Fruit fly (Drosophila melanogaster) whole organism, embryonic: ENCODE measurements around the gene CROT.

Source experiments
- CG10209 ChIP-seq: fragments of 200-800 bp; sonication (Bioruptor generic); optimal IDR thresholded peaks from 3 replicates; lab custom pipeline; 2017; ENCODE audit warnings: missing biosample characterization, mild to moderate bottlenecking, missing genetic modification characterization, missing genetic modification reagents
- CG11093 ChIP-seq: fragments of 200-800 bp; sonication (Bioruptor generic); IDR thresholded peaks from 3 replicates; pipeline ENCODE4 v1.3.6; 2022; ENCODE audit warnings: missing biosample characterization, missing genetic modification characterization
- CG11398 ChIP-seq: fragments of 200-800 bp; sonication (Bioruptor generic); optimal IDR thresholded peaks from 2 replicates; lab custom pipeline; 2016; ENCODE audit warnings: missing biosample characterization, missing genetic modification characterization
- CG12104 ChIP-seq: fragments of 200-800 bp; sonication (Bioruptor generic); optimal IDR thresholded peaks from 3 replicates; lab custom pipeline; 2016; ENCODE audit warnings: missing biosample characterization, missing genetic modification characterization
- CG14667 ChIP-seq: fragments of 200-800 bp; sonication (Bioruptor generic); IDR thresholded peaks from 2 replicates; pipeline ENCODE4 v1.3.6; 2022; ENCODE audit warnings: missing biosample characterization, missing genetic modification characterization
- CG17385 ChIP-seq: fragments of 200-800 bp; sonication (Bioruptor generic); optimal IDR thresholded peaks from 3 replicates; lab custom pipeline; 2018; ENCODE audit warnings: missing biosample characterization, mild to moderate bottlenecking, missing genetic modification characterization
- CG18011 ChIP-seq: fragments of 200-800 bp; sonication (Bioruptor generic); optimal IDR thresholded peaks from 2 replicates; lab custom pipeline; 2017; ENCODE audit warnings: missing biosample characterization, missing genetic modification characterization, mild to moderate bottlenecking, moderate library complexity, missing genotype
- CG18619 ChIP-seq: fragments of 200-800 bp; sonication (Bioruptor generic); optimal IDR thresholded peaks from 3 replicates; lab custom pipeline; 2017; ENCODE audit warnings: missing biosample characterization, mild to moderate bottlenecking, missing genetic modification characterization
- CG2712 ChIP-seq: fragments of 200-800 bp; optimal IDR thresholded peaks from 3 replicates; lab custom pipeline; 2019; ENCODE audit warnings: missing biosample characterization, mild to moderate bottlenecking, missing genetic modification characterization, moderate library complexity
- CG30020 ChIP-seq: fragments of 200-800 bp; optimal IDR thresholded peaks from 2 replicates; lab custom pipeline; 2019; ENCODE audit warnings: missing biosample characterization, mild to moderate bottlenecking, missing genetic modification characterization, moderate library complexity
- CG31441 ChIP-seq: fragments of 200-800 bp; sonication (Bioruptor generic); IDR thresholded peaks from 2 replicates; pipeline ENCODE4 v1.3.6; 2022; ENCODE audit warnings: missing biosample characterization, missing genetic modification characterization
- CG5953 ChIP-seq: fragments of 200-800 bp; sonication (Bioruptor generic); IDR thresholded peaks from 2 replicates; pipeline ENCODE4 v1.3.6; 2022; ENCODE audit warnings: missing biosample characterization, missing genetic modification characterization
- CG6254 ChIP-seq: fragments of 200-800 bp; sonication (Bioruptor generic); optimal IDR thresholded peaks from 3 replicates; lab custom pipeline; 2017; ENCODE audit warnings: mild to moderate bottlenecking, missing biosample characterization, missing genetic modification reagents, missing genetic modification characterization
- CG7357 ChIP-seq: fragments of 200-800 bp; sonication (Bioruptor generic); IDR thresholded peaks from 3 replicates; pipeline ENCODE4 v1.3.6; 2022; ENCODE audit warnings: missing biosample characterization, missing genetic modification characterization
- CG9932 ChIP-seq: fragments of 200-800 bp; sonication (Bioruptor generic); IDR thresholded peaks from 2 replicates; pipeline ENCODE4 v1.3.6; 2022; ENCODE audit warnings: missing biosample characterization, missing genetic modification characterization
- Dfd ChIP-seq, 2 experiments: fragments of >200 bp; optimal IDR thresholded peaks; 2 replicates each; lab custom pipeline; 2017; ENCODE audit warnings: missing biosample characterization in 2 of 2, missing genetic modification characterization in 2 of 2
- Dip2 ChIP-seq: fragments of 200-800 bp; sonication (Bioruptor generic); IDR thresholded peaks from 2 replicates; pipeline ENCODE4 v1.3.6; 2022; ENCODE audit warnings: missing biosample characterization, missing genetic modification characterization
- Fer1 ChIP-seq: fragments of 200-800 bp; sonication (Bioruptor generic); optimal IDR thresholded peaks from 2 replicates; lab custom pipeline; 2017; ENCODE audit warnings: missing biosample characterization, mild to moderate bottlenecking, missing genetic modification characterization
- Fer3 ChIP-seq: fragments of 200-800 bp; sonication (Bioruptor generic); optimal IDR thresholded peaks from 2 replicates; lab custom pipeline; 2018; ENCODE audit warnings: missing biosample characterization, mild to moderate bottlenecking, missing genetic modification characterization, moderate library complexity
- HHEX ChIP-seq: fragments of 200-800 bp; sonication (Bioruptor generic); optimal IDR thresholded peaks from 3 replicates; lab custom pipeline; 2017; ENCODE audit warnings: missing biosample characterization, mild to moderate bottlenecking, missing genetic modification characterization, missing genetic modification reagents
- HLH54F ChIP-seq: fragments of 200-800 bp; sonication (Bioruptor generic); optimal IDR thresholded peaks from 3 replicates; lab custom pipeline; 2016; ENCODE audit warnings: missing biosample characterization, missing genetic modification characterization
- Hr39 ChIP-seq: fragments of >200 bp; optimal IDR thresholded peaks from 2 replicates; lab custom pipeline; 2017
- NC2β ChIP-seq: fragments of 200-800 bp; sonication (Bioruptor generic); optimal IDR thresholded peaks from 2 replicates; lab custom pipeline; 2016; ENCODE audit warnings: missing biosample characterization, missing genetic modification characterization
- Pdp1 ChIP-seq, 2 experiments: fragments of 200-800 bp; sonication (Bioruptor generic); optimal IDR thresholded peaks; 3 replicates each; lab custom pipeline; 2016; ENCODE audit warnings: missing biosample characterization in 2 of 2, missing genetic modification characterization in 2 of 2, mild to moderate bottlenecking in 1 of 2, moderate library complexity in 1 of 2
- Scr ChIP-seq: fragments of 200-800 bp; sonication (Bioruptor generic); IDR thresholded peaks from 2 replicates; pipeline ENCODE4 v1.3.6; 2022; ENCODE audit warnings: missing biosample characterization, missing genetic modification characterization; ENCODE audit not compliant: partially characterized antibody
- Taf1 ChIP-seq: fragments of 200-800 bp; sonication (Bioruptor generic); IDR thresholded peaks from 2 replicates; pipeline ENCODE4 v1.3.6; 2022; ENCODE audit warnings: missing biosample characterization, missing genetic modification characterization
- az2 ChIP-seq: fragments of 200-800 bp; sonication (Bioruptor generic); optimal IDR thresholded peaks from 3 replicates; lab custom pipeline; 2016; ENCODE audit warnings: missing biosample characterization, missing genetic modification characterization
- bcd ChIP-seq: fragments of 200-800 bp; sonication (Bioruptor generic); optimal IDR thresholded peaks from 2 replicates; lab custom pipeline; 2017; ENCODE audit warnings: missing biosample characterization, mild to moderate bottlenecking, missing genetic modification characterization
- bowl ChIP-seq: fragments of 200-800 bp; sonication (Bioruptor generic); IDR thresholded peaks from 2 replicates; pipeline ENCODE4 v1.3.6; 2022; ENCODE audit warnings: missing biosample characterization, missing genetic modification characterization
- caup ChIP-seq: fragments of 200-800 bp; sonication (Bioruptor generic); optimal IDR thresholded peaks from 3 replicates; lab custom pipeline; 2017; ENCODE audit warnings: missing biosample characterization, mild to moderate bottlenecking, missing genetic modification characterization, moderate library complexity; ENCODE audit not compliant: severe bottlenecking
- dmrt11E ChIP-seq: fragments of 200-800 bp; sonication (Bioruptor generic); optimal IDR thresholded peaks from 3 replicates; lab custom pipeline; 2018; ENCODE audit warnings: missing biosample characterization, mild to moderate bottlenecking, missing genetic modification characterization, moderate library complexity
- ems ChIP-seq: fragments of 200-800 bp; sonication (Bioruptor generic); optimal IDR thresholded peaks from 3 replicates; lab custom pipeline; 2016; ENCODE audit warnings: missing biosample characterization, missing genetic modification characterization
- exex ChIP-seq: fragments of 200-800 bp; sonication (Bioruptor generic); optimal IDR thresholded peaks from 4 replicates; lab custom pipeline; 2018; ENCODE audit warnings: missing biosample characterization, mild to moderate bottlenecking, missing genetic modification characterization, moderate library complexity
- hth ChIP-seq: fragments of >200 bp; optimal IDR thresholded peaks from 2 replicates; lab custom pipeline; 2017; ENCODE audit warnings: inconsistent platforms
- insv ChIP-seq, 2 experiments: fragments of 200-800 bp; sonication (Bioruptor generic); optimal IDR thresholded peaks; 3 replicates each; lab custom pipeline; 2016 to 2018; ENCODE audit warnings: missing biosample characterization in 2 of 2, missing genetic modification characterization in 2 of 2
- odd ChIP-seq: fragments of 200-800 bp; sonication (Bioruptor generic); optimal IDR thresholded peaks from 2 replicates; lab custom pipeline; 2017; ENCODE audit warnings: missing biosample characterization, mild to moderate bottlenecking, missing genetic modification characterization
- pan ChIP-seq, 4 experiments: fragments of >200 bp in 3 of 4; fragments of 200-800 bp in 1 of 4; sonication (Bioruptor generic) in 1 of 4; optimal IDR thresholded peaks in 3 of 4; IDR thresholded peaks in 1 of 4; 2 replicates each; pipeline versions ENCODE4 v1.3.6 to Lab custom; 2017 to 2022; ENCODE audit warnings: missing biosample characterization in 2 of 4, missing genetic modification characterization in 2 of 4, mixed read lengths in 1 of 4
- pnt ChIP-seq: fragments of 200-800 bp; sonication (Bioruptor generic); optimal IDR thresholded peaks from 3 replicates; lab custom pipeline; 2016; ENCODE audit warnings: missing biosample characterization, missing genetic modification characterization
- sc ChIP-seq, 3 experiments: fragments of >200 bp in 2 of 3; fragments of 200-800 bp in 1 of 3; sonication (Bioruptor generic) in 1 of 3; optimal IDR thresholded peaks; 2 replicates in 2 of 3; 3 replicates in 1 of 3; lab custom pipeline; 2017; ENCODE audit warnings: mild to moderate bottlenecking in 1 of 3, missing biosample characterization in 1 of 3, missing genetic modification characterization in 1 of 3, missing genetic modification reagents in 1 of 3
- seq ChIP-seq: fragments of 200-800 bp; sonication (Bioruptor generic); IDR thresholded peaks from 2 replicates; pipeline ENCODE4 v1.3.6; 2022; ENCODE audit warnings: missing biosample characterization, missing genetic modification characterization
- sr ChIP-seq: fragments of 200-800 bp; sonication (Bioruptor generic); IDR thresholded peaks from 3 replicates; pipeline ENCODE4 v1.3.6; 2022; ENCODE audit warnings: missing biosample characterization, missing genetic modification characterization
- tap ChIP-seq: fragments of 200-800 bp; optimal IDR thresholded peaks from 3 replicates; lab custom pipeline; 2019; ENCODE audit warnings: missing biosample characterization, mild to moderate bottlenecking, missing genetic modification characterization, moderate library complexity
- zen ChIP-seq: fragments of 200-800 bp; sonication (Bioruptor generic); optimal IDR thresholded peaks from 3 replicates; lab custom pipeline; 2018; ENCODE audit warnings: missing biosample characterization, mild to moderate bottlenecking, missing genetic modification characterization, moderate library complexity

CROT gene

DNA sequence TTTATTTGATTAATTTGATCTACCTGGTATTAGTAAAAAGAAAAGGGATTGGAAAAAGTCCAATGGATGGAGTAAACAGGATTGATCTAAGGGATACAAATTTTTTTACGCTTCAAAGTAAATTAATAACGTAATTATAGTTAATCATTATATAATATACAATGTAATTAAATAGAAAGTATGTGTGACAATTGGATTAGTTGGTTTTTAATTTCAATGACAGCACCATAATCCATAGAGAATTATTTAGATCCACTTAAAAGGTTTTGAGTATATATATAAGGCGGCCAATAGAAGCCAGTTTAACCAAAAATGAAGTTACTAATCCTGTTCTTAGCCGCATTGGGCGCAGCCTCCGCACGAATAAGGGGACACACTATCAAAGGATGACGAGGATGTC is 12.0 kb downstream of the CROT start, which contains the start of gene Acp98AB:
Gene Acp98AB, plus strand, starts transcription at position 301 of the 400 bp plus-strand sequence.
- TF ChIP-seq Hr39 (lab: Kevin White, UChicago) (no peak), Taf1 (GFP tag; lab: Robert Waterston, UW) (no peak), CG12104 (GFP tag; lab: Kevin White, UChicago) (no peak), CG10209 (GFP tag; lab: Kevin White, UChicago) (no peak), Dfd (GFP tag; optimal IDR thresholded peaks at IDR 0.05; lab: Kevin White, UChicago) (no peak), dmrt11E (tag; lab: Kevin White, UChicago) (no peak), pnt (no peak), pan (optimal IDR thresholded peaks at IDR 0.05; lab: Kevin White, UChicago) (no peak), pan (GFP tag; optimal IDR thresholded peaks at IDR 0.05 in 1 of 2, IDR thresholded peaks at IDR 0.05 in 1 of 2) (no peak), CG11398 (GFP tag; lab: Kevin White, UChicago) (no peak), HLH54F (GFP tag; lab: Kevin White, UChicago) (no peak), CG31441 (GFP tag; lab: Robert Waterston, UW) (no peak), bcd (no peak), Fer1 (GFP tag; lab: Kevin White, UChicago) (no peak), caup (GFP tag; lab: Kevin White, UChicago) (no peak), sr (GFP tag; lab: Robert Waterston, UW) (no peak), seq (GFP tag; lab: Robert Waterston, UW) (no peak)

DNA sequence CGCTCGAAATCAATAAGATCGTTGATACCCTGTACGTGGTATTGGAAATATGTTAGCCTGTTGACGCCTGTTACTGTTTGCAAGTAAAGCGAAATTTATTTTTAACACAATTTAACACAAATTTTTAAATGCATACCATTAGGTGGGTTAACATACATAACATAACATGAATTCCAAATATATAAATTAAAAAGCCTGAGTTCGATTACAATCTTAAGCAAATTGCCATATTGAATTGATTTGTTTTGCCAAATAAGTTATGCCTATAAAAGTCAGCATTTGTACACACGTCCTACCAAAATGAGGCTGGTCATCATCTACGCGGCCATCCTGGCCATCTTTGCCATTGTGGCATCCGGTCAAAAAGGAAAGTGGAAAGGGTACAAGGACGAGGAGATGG is 12.5 kb downstream of the CROT start, which contains the start of gene CG43319:
Gene CG43319, plus strand, starts transcription at position 301 of the 400 bp plus-strand sequence.
- no peak for TF ChIP-seq CG18011 (GFP tag; lab: Kevin White, UChicago)
- TF ChIP-seq tap (tag; lab: Kevin White, UChicago): no peak
- TF ChIP-seq NC2β: no peak
- no peak for TF ChIP-seq Fer3 (tag; lab: Kevin White, UChicago)
- TF ChIP-seq bowl: no peak
- no peak for TF ChIP-seq Pdp1 (GFP tag; optimal IDR thresholded peaks at IDR 0.05; lab: Kevin White, UChicago)
- TF ChIP-seq az2 (GFP tag; lab: Kevin White, UChicago): no peak
- TF ChIP-seq CG5953 (GFP tag; lab: Robert Waterston, UW): no peak
- TF ChIP-seq Dip2 (GFP tag; lab: Robert Waterston, UW): no peak
- no peak for TF ChIP-seq odd
- TF ChIP-seq CG11093: no peak

DNA sequence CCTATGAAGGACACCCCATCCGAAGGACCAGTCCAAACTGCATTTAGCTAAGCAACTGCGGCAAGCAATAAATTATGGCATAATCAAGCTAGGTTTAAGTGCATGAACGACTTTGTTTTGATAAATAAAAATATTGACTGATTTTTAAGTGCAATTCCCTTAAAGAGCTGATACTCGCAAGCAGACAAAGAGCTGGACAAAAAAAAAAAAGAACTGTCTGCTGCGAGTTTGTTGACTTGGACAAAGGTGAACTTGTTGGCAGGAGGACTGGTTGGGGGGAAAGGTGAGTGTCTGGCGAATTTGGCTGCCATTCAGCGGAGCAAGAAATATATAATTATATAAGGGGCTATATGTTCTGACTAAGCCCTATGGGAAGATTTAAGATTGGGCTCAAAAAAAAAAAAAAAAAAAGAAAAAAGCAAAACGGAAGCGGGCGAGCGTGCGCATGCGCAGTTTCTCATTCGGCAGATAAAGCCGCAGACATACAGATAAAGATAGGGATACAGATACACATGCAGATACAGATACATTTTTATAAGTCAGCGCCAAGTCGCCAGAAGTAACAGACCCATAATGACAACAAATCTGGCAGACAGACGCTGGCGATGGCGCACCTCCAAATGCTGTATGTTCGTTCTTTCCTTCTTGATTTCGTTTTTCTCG is 13.8 kb downstream of the CROT start:
- TF ChIP-seq HHEX (GFP tag; lab: Kevin White, UChicago) (no peak), zen (no peak), hth (lab: Kevin White, UChicago) (no peak), Scr (GFP tag; lab: Robert Waterston, UW) (no peak), sc (optimal IDR thresholded peaks at IDR 0.05; lab: Kevin White, UChicago) (no peak), sc (GFP tag; optimal IDR thresholded peaks at IDR 0.05; lab: Kevin White, UChicago) (no peak), ems (GFP tag; lab: Kevin White, UChicago) (no peak), CG9932 (no peak), insv (GFP tag; optimal IDR thresholded peaks at IDR 0.05; lab: Kevin White, UChicago) (no peak), CG30020 (tag; lab: Kevin White, UChicago) (no peak), CG7357 (GFP tag; lab: Robert Waterston, UW) (no peak), exex (no peak), CG2712 (tag; lab: Kevin White, UChicago) (no peak), CG18619 (GFP tag; lab: Kevin White, UChicago) (no peak), CG6254 (GFP tag; lab: Kevin White, UChicago) (no peak), CG17385 (GFP tag; lab: Kevin White, UChicago) (no peak), CG14667 (GFP tag; lab: Robert Waterston, UW) (no peak)
